Fruit fly (Drosophila melanogaster): Measurements from ENCODE around the gene CRAT.

The CRAT gene

DNA sequence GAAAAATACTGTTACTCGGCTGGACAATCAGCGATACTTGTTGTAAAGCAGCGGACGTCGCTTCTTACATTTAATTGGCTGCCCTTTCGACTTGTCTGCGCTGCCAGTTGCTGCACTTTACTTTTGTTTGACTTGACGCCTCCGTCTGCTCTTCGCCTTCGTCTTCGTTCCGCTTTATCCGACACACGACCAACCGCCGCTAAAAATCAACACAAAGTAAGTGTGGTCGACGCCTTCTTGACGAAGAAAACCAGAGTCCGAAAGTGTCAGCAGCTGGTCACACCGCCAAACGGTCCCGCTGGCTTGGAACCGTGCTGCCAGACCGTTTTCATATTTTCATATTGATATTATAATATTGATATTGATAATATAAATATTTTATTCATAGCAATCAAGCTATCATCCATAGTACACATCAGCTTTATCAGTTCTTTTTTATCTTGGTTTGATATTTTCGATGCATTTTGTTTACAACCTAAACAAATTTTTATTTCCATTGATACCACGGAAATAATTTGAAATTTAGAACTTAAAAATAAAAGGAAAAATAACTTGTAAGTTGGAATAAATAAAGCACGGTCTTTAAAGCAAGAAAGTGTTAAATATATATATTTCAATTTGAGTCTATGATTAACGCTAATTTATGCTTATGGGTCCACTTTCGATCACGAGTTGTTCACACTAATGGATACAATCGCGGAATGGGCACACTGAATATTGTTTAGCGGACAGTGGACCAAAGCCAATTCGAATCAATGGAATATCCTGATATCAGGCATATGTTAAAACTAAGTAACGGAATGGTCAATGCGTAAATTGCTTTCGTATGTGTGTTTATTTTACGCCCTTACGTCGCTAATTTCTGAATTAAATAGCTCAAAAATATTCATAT lies 30.1 kb upstream of the CRAT start, which contains the start of gene Dmtn:
Gene Dmtn (minus strand): TSS at position 222 of the 892 bp plus-strand sequence.
- TF ChIP-seq Pif1B (GFP tag; optimal IDR thresholded peaks at IDR 0.05): peak; percentile 33
- TF ChIP-seq CG34367 (tag; optimal IDR thresholded peaks at IDR 0.05): no peak
- TF ChIP-seq CG14655 (GFP tag; optimal IDR thresholded peaks at IDR 0.05): peak; percentile 40
- TF ChIP-seq CG8159 (tag; optimal IDR thresholded peaks at IDR 0.05): peak; percentile 9

DNA sequence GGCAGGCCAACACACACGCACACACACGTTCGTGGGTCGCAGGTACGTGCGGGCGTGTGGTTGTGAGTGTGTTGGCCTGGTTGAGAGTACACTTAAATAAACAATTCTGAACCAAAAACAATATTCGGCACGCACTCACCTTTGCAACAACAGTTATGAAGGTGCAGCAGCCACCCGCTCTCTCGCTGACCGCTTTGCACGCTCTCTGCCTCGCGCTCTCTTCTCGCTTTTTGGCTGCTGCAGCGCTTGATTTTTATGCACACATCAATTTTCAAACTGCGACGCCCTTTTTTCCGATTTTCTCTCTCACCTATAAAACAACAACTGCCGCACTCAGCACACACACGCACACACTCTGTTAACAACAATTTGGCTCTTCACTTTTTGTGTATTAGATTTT lies 29.4 kb upstream of the CRAT start:
- TF ChIP-seq CG10348 (GFP tag; IDR thresholded peaks at IDR 0.05) (no peak), CG13204 (GFP tag; optimal IDR thresholded peaks at IDR 0.05) (peak; percentile 43)

dm6 chr3R:6404174-6404573 lies 28.3 kb upstream of the CRAT start:
- TF ChIP-seq EcR (GFP tag; optimal IDR thresholded peaks at IDR 0.05) (no peak), D1 (tag; optimal IDR thresholded peaks at IDR 0.05) (peak; percentile 28), CG4496 (GFP tag; IDR thresholded peaks at IDR 0.05) (peak; percentile 88), CG34367 (tag; optimal IDR thresholded peaks at IDR 0.05) (peak; percentile 48), Snoo (tag; optimal IDR thresholded peaks at IDR 0.05) (peak; percentile 58), CG17806 (tag; optimal IDR thresholded peaks at IDR 0.05) (peak; percentile 71), rn (GFP tag; IDR thresholded peaks at IDR 0.05) (peak; percentile 63; the same call in 1 of the 2 replicates), CG14655 (GFP tag; optimal IDR thresholded peaks at IDR 0.05) (peak; percentile 80), CG13204 (GFP tag; optimal IDR thresholded peaks at IDR 0.05) (no peak), Pif1B (GFP tag; optimal IDR thresholded peaks at IDR 0.05) (peak; percentile 69), Ets98B (GFP tag; IDR thresholded peaks at IDR 0.05) (peak; percentile 89), gl (tag; optimal IDR thresholded peaks at IDR 0.05) (no peak), CG10348 (GFP tag; IDR thresholded peaks at IDR 0.05) (no peak), CG9948 (tag; optimal IDR thresholded peaks at IDR 0.05) (peak; percentile 71), CG8159 (tag; optimal IDR thresholded peaks at IDR 0.05) (peak; percentile 61), fd96Ca (GFP tag; IDR thresholded peaks at IDR 0.05) (peak; percentile 74; the same call in 1 of the 3 replicates), CG8301 (tag; optimal IDR thresholded peaks at IDR 0.05) (peak; percentile 79), CG32121 (GFP tag; IDR thresholded peaks at IDR 0.05) (peak; percentile 88; the same call in 1 of the 2 replicates), CG15710 (tag; optimal IDR thresholded peaks at IDR 0.05) (peak; percentile 59), CG12605 (GFP tag; IDR thresholded peaks at IDR 0.05) (no peak; the same call in none of the 2 replicates), Pif1A (GFP tag; optimal IDR thresholded peaks at IDR 0.05) (peak; percentile 80)

DNA sequence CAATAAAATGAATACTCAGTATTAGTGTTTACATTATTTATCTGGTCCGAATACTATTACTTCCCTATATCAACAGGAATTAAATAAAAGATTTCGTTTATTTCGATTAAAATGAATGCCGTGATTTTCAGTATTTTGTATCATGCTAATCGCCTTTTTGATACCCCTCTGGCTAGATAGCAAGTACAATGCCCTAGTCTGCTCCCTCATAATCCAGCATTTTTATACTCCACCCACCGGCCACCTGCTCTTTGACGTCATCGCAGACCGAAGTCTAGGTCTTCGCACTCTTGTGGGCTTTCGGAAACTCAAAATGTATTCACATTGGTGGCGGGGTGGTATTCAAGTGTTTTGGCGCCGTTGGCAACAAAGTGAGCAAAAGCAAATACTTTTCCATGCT lies 27.8 kb upstream of the CRAT start:
- TF ChIP-seq CG14655 (GFP tag; optimal IDR thresholded peaks at IDR 0.05) (no peak), rn (GFP tag; IDR thresholded peaks at IDR 0.05) (no peak), CG15710 (tag; optimal IDR thresholded peaks at IDR 0.05) (no peak), fd96Ca (GFP tag; IDR thresholded peaks at IDR 0.05) (no peak), Ets98B (GFP tag; IDR thresholded peaks at IDR 0.05) (no peak), CG17806 (tag; optimal IDR thresholded peaks at IDR 0.05) (no peak), CG8159 (tag; optimal IDR thresholded peaks at IDR 0.05) (no peak), gl (tag; optimal IDR thresholded peaks at IDR 0.05) (no peak), CG13204 (GFP tag; optimal IDR thresholded peaks at IDR 0.05) (no peak), CG32121 (GFP tag; IDR thresholded peaks at IDR 0.05) (no peak), D1 (tag; optimal IDR thresholded peaks at IDR 0.05) (no peak), CG12605 (GFP tag; IDR thresholded peaks at IDR 0.05) (no peak), EcR (GFP tag; optimal IDR thresholded peaks at IDR 0.05) (no peak), CG8301 (tag; optimal IDR thresholded peaks at IDR 0.05) (no peak)

DNA sequence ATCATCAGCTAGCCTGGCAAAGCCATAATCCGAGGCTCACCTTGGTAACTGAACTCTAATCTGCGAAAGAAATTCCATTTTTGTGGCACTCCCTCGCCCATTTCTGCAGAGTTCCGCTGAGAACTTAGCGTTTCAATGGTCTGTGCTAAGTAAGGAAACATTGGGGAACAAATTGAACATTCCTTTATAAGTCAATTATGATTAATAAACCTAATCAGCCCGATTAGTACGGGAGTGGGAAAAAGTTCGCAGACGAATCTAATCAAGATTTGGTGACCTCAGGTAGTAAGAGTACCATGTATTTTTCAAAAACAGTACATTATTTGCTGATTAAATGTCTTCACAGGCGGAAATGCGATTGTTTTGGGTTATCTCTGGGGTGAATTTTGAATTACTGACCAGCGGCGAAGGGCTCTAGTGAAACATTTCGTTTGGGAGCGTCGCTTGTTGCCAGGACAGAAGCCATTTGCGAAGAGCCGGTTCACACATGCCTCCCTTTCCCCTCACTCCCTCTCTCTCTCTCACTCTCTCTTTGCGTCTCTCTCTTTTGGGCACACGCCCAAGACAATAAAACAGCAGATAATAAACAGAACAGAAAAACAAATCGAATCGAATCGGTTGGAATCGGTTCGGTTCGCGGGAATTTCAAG lies 26.8 kb upstream of the CRAT start:
- no peak for TF ChIP-seq Ets98B (GFP tag; IDR thresholded peaks at IDR 0.05)
- peak; percentile 40 for TF ChIP-seq CG13204 (GFP tag; optimal IDR thresholded peaks at IDR 0.05)
- TF ChIP-seq fd96Ca (GFP tag; IDR thresholded peaks at IDR 0.05): no peak
- TF ChIP-seq CG17806 (tag; optimal IDR thresholded peaks at IDR 0.05): no peak
- no peak for TF ChIP-seq CG32121 (GFP tag; IDR thresholded peaks at IDR 0.05)
- TF ChIP-seq CG10348 (GFP tag; IDR thresholded peaks at IDR 0.05): no peak
- no peak for TF ChIP-seq Pif1B (GFP tag; optimal IDR thresholded peaks at IDR 0.05)
- TF ChIP-seq Snoo (tag; optimal IDR thresholded peaks at IDR 0.05): peak; percentile 31
- no peak for TF ChIP-seq CG34367 (tag; optimal IDR thresholded peaks at IDR 0.05)
- no peak for TF ChIP-seq CG14655 (GFP tag; optimal IDR thresholded peaks at IDR 0.05)
- no peak for TF ChIP-seq rn (GFP tag; IDR thresholded peaks at IDR 0.05)
- no peak for TF ChIP-seq CG8301 (tag; optimal IDR thresholded peaks at IDR 0.05)
- TF ChIP-seq EcR (GFP tag; optimal IDR thresholded peaks at IDR 0.05): peak; percentile 20
- TF ChIP-seq CG9948 (tag; optimal IDR thresholded peaks at IDR 0.05): no peak
- peak; percentile 10 for TF ChIP-seq CG8159 (tag; optimal IDR thresholded peaks at IDR 0.05)
- peak; percentile 65 for TF ChIP-seq CG12605 (GFP tag; IDR thresholded peaks at IDR 0.05)
- no peak for TF ChIP-seq CG15710 (tag; optimal IDR thresholded peaks at IDR 0.05)
- no peak for TF ChIP-seq D1 (tag; optimal IDR thresholded peaks at IDR 0.05)
- TF ChIP-seq CG4496 (GFP tag; IDR thresholded peaks at IDR 0.05): 0 out of 3 replicates have a peak, but pooled peaks have one; percentile 23
- no peak for TF ChIP-seq Pif1A (GFP tag; optimal IDR thresholded peaks at IDR 0.05)
- peak; percentile 2 for TF ChIP-seq gl (tag; optimal IDR thresholded peaks at IDR 0.05)

- TF ChIP-seq D1 (tag; optimal IDR thresholded peaks at IDR 0.05) (no peak), CG14655 (GFP tag; optimal IDR thresholded peaks at IDR 0.05) (peak; percentile 23), Snoo (tag; optimal IDR thresholded peaks at IDR 0.05) (peak; percentile 4)
These were observed 25.6 kb upstream of the CRAT start for dm6 chr3R:6401522-6401844.
